Worm (Caenorhabditis elegans): ENCODE measurements around the gene K02E2.11.

K02E2.11 gene

ce11 chrV:20425183-20425400 is 42.0 kb downstream of the K02E2.11 start, which contains the start of the genes fce-2 and F48F5.8:
TSS of gene fce-2 (plus strand) at chrV:20425301.
TSS of gene F48F5.8 (plus strand) at chrV:20425342.
- no peak for TF ChIP-seq ets-7 (tag; optimal IDR thresholded peaks at IDR 0.05)
- TF ChIP-seq tbx-37 (GFP tag; conservative IDR thresholded peaks at IDR 0.05), result no peak
- TF ChIP-seq flt-1 (GFP tag; IDR thresholded peaks at IDR 0.05), result no peak
- no peak for TF ChIP-seq ceh-36 (tag; optimal IDR thresholded peaks at IDR 0.05)
- no peak for TF ChIP-seq tra-4 (tag; optimal IDR thresholded peaks at IDR 0.05)
- TF ChIP-seq hmg-4 (GFP tag; optimal IDR thresholded peaks at IDR 0.05), result no peak
- no peak for TF ChIP-seq scrt-1 (GFP tag; IDR thresholded peaks at IDR 0.05)
- TF ChIP-seq tbx-11 (GFP tag; IDR thresholded peaks at IDR 0.05), result no peak
- TF ChIP-seq hmbx-1 (tag; optimal IDR thresholded peaks at IDR 0.05), result no peak
- TF ChIP-seq hnd-1 (tag; optimal IDR thresholded peaks at IDR 0.05), result no peak
- TF ChIP-seq F13C5.2 (tag; optimal IDR thresholded peaks at IDR 0.05), result no peak
- TF ChIP-seq ama-1 (optimal IDR thresholded peaks at IDR 0.05), result no peak
- TF ChIP-seq aly-1 (tag; optimal IDR thresholded peaks at IDR 0.05), result no peak
- TF ChIP-seq ceh-13 (GFP tag; optimal IDR thresholded peaks at IDR 0.05), result no peak

ce11 chrV:20431390-20431789 is 48.3 kb downstream of the K02E2.11 start:
- TF ChIP-seq tbx-11 (GFP tag; IDR thresholded peaks at IDR 0.05), result 0 out of 2 replicates have a peak, but pooled peaks have one; percentile 28

Measured in whole organism, early embryonic.